Worm (Caenorhabditis elegans) whole organism, dauer: ENCODE measurements around the gene K10B4.1.
"Not testable (repeated sequence)": the region's sequence is repeated elsewhere in the genome, so short reads cannot be mapped to it uniquely, and the experiment has no call there.

Experiments used
- unc-62 ChIP-seq: sonication (generic microtip); optimal IDR thresholded peaks from 2 replicates; lab custom pipeline; 2017; ENCODE audit warnings: missing biosample characterization, missing genetic modification reagents, missing genetic modification characterization

Gene K10B4.1

ce11 chrII:135166-135565 is at the start of gene K10B4.1:
Gene K10B4.1, plus strand, starts transcription at chrII:135466.
- no peak for TF ChIP-seq unc-62 (GFP tag; lab: Kevin White, UChicago)

ce11 chrII:86794-87193 is 48.5 kb upstream of the K10B4.1 start:
- TF ChIP-seq unc-62 (GFP tag; lab: Kevin White, UChicago) = no peak

- no peak for TF ChIP-seq unc-62 (GFP tag; lab: Kevin White, UChicago)
These were observed 47.3 kb upstream of the K10B4.1 start for ce11 chrII:87937-88336.

ce11 chrII:91419-91818 is 43.8 kb upstream of the K10B4.1 start, which contains the start of gene mcat-1:
Gene mcat-1, minus strand, starts transcription at chrII:91519.
- TF ChIP-seq unc-62 (GFP tag; lab: Kevin White, UChicago) = no peak

- no peak for TF ChIP-seq unc-62 (GFP tag; lab: Kevin White, UChicago)
These were observed 40.1 kb upstream of the K10B4.1 start, which contains the start of gene C50D2.7 for ce11 chrII:95177-95576. Gene C50D2.7, minus strand, starts transcription at chrII:95277.

- no peak for TF ChIP-seq unc-62 (GFP tag; lab: Kevin White, UChicago)
These were observed 37.1 kb upstream of the K10B4.1 start, which contains the start of the genes luc-7L3 and sftb-6 for ce11 chrII:97992-98763. Gene luc-7L3, minus strand, starts transcription at chrII:98027. Gene sftb-6, plus strand, starts transcription at chrII:98404.

- TF ChIP-seq unc-62 (GFP tag; lab: Kevin White, UChicago) = not testable (repeated sequence)
These were observed 36.4 kb upstream of the K10B4.1 start, which contains the start of gene C50D2.10 for ce11 chrII:98894-99293. Gene C50D2.10, plus strand, starts transcription at chrII:99138.

- no peak for TF ChIP-seq unc-62 (GFP tag; lab: Kevin White, UChicago)
These were observed 34.1 kb upstream of the K10B4.1 start for ce11 chrII:101176-101575.

ce11 chrII:104234-104633 is 31.0 kb upstream of the K10B4.1 start, which contains the start of gene col-68:
Gene col-68, plus strand, starts transcription at chrII:104534.
- TF ChIP-seq unc-62 (GFP tag; lab: Kevin White, UChicago) = no peak

ce11 chrII:105327-105882 is 29.9 kb upstream of the K10B4.1 start:
- no peak for TF ChIP-seq unc-62 (GFP tag; lab: Kevin White, UChicago)

ce11 chrII:105889-106288 is 29.4 kb upstream of the K10B4.1 start, which contains the start of gene txt-1:
Gene txt-1, plus strand, starts transcription at chrII:106189.
- TF ChIP-seq unc-62 (GFP tag; lab: Kevin White, UChicago) = no peak

- no peak for TF ChIP-seq unc-62 (GFP tag; lab: Kevin White, UChicago)
These were observed 27.6 kb upstream of the K10B4.1 start for ce11 chrII:107703-108102.

ce11 chrII:108865-109264 is 26.4 kb upstream of the K10B4.1 start, which contains the start of gene C50D2.2:
Gene C50D2.2, plus strand, starts transcription at chrII:109165.
- TF ChIP-seq unc-62 (GFP tag; lab: Kevin White, UChicago) = no peak

- no peak for TF ChIP-seq unc-62 (GFP tag; lab: Kevin White, UChicago)
These were observed 24.0 kb upstream of the K10B4.1 start, which contains the start of gene C50D2.1 for ce11 chrII:111267-111666. Gene C50D2.1, plus strand, starts transcription at chrII:111567.

ce11 chrII:112231-112630 is 23.0 kb upstream of the K10B4.1 start:
- TF ChIP-seq unc-62 (GFP tag; lab: Kevin White, UChicago) = no peak

- TF ChIP-seq unc-62 (GFP tag; lab: Kevin White, UChicago) = no peak
These were observed 18.4 kb upstream of the K10B4.1 start, which contains the start of gene srt-54 for ce11 chrII:116916-117315. Gene srt-54, plus strand, starts transcription at chrII:117216.
